Fruit fly (Drosophila melanogaster) whole organism, embryonic: ENCODE results near the gene Caper.

ENCODE experiments used
- Abd-B ChIP-seq: fragments of 200-800 bp; sonication (Bioruptor generic); optimal IDR thresholded peaks from 2 replicates; lab custom pipeline; 2018; ENCODE audit warnings: missing biosample characterization, mild to moderate bottlenecking, missing genetic modification characterization, moderate library complexity
- CG10267 ChIP-seq: fragments of 200-800 bp; sonication (Bioruptor generic); optimal IDR thresholded peaks from 2 replicates; lab custom pipeline; 2018; ENCODE audit warnings: missing biosample characterization, mild to moderate bottlenecking, missing genetic modification characterization, moderate library complexity
- CG10979 ChIP-seq: fragments of 200-800 bp; sonication (Bioruptor generic); optimal IDR thresholded peaks from 2 replicates; lab custom pipeline; 2018; ENCODE audit warnings: missing biosample characterization, mild to moderate bottlenecking, missing genetic modification characterization, moderate library complexity
- CG11696 ChIP-seq: fragments of 200-800 bp; sonication (Bioruptor generic); IDR thresholded peaks from 2 replicates; pipeline ENCODE4 v1.3.6; 2022; ENCODE audit warnings: missing biosample characterization, missing genetic modification characterization
- CG15011 ChIP-seq: fragments of 200-800 bp; sonication (Bioruptor generic); optimal IDR thresholded peaks from 3 replicates; lab custom pipeline; 2018; ENCODE audit warnings: missing biosample characterization, mild to moderate bottlenecking, missing genetic modification characterization
- CG17328 ChIP-seq: fragments of 200-800 bp; sonication (Bioruptor generic); IDR thresholded peaks from 2 replicates; pipeline ENCODE4 v1.3.6; 2022; ENCODE audit warnings: missing biosample characterization, missing genetic modification characterization
- CG17361 ChIP-seq: fragments of 200-800 bp; sonication (Bioruptor generic); IDR thresholded peaks from 3 replicates; pipeline ENCODE4 v1.3.6; 2022; ENCODE audit warnings: missing biosample characterization, missing genetic modification characterization
- CG17912 ChIP-seq: fragments of 200-800 bp; sonication (Bioruptor generic); optimal IDR thresholded peaks from 2 replicates; lab custom pipeline; 2018; ENCODE audit warnings: missing biosample characterization, mild to moderate bottlenecking, missing genetic modification characterization
- CG18619 ChIP-seq: fragments of 200-800 bp; sonication (Bioruptor generic); optimal IDR thresholded peaks from 3 replicates; lab custom pipeline; 2017; ENCODE audit warnings: missing biosample characterization, mild to moderate bottlenecking, missing genetic modification characterization
- CG4282 ChIP-seq: fragments of 200-800 bp; sonication (Bioruptor generic); optimal IDR thresholded peaks from 2 replicates; lab custom pipeline; 2016; ENCODE audit warnings: missing biosample characterization, missing genetic modification characterization
- CG4360 ChIP-seq: fragments of 200-800 bp; sonication (Bioruptor generic); IDR thresholded peaks from 2 replicates; pipeline ENCODE4 v1.3.6; 2022; ENCODE audit warnings: missing biosample characterization, missing genetic modification characterization
- CG4707 ChIP-seq: fragments of 200-800 bp; sonication (Bioruptor generic); optimal IDR thresholded peaks from 2 replicates; lab custom pipeline; 2018; ENCODE audit warnings: missing biosample characterization, mild to moderate bottlenecking, missing genetic modification characterization, moderate library complexity
- CG5953 ChIP-seq: fragments of 200-800 bp; sonication (Bioruptor generic); IDR thresholded peaks from 2 replicates; pipeline ENCODE4 v1.3.6; 2022; ENCODE audit warnings: missing biosample characterization, missing genetic modification characterization
- CG6272 ChIP-seq: fragments of 200-800 bp; sonication (Bioruptor generic); IDR thresholded peaks from 2 replicates; pipeline ENCODE4 v1.3.6; 2022; ENCODE audit warnings: missing biosample characterization, missing genetic modification characterization
- CG6654 ChIP-seq: fragments of 200-800 bp; sonication (Bioruptor generic); optimal IDR thresholded peaks from 2 replicates; lab custom pipeline; 2017; ENCODE audit warnings: missing biosample characterization, mild to moderate bottlenecking, missing genetic modification characterization
- CG6765 ChIP-seq: fragments of 200-800 bp; sonication (Bioruptor generic); optimal IDR thresholded peaks from 3 replicates; lab custom pipeline; 2017; ENCODE audit warnings: missing biosample characterization, mild to moderate bottlenecking, missing genetic modification characterization
- CG7357 ChIP-seq: fragments of 200-800 bp; sonication (Bioruptor generic); IDR thresholded peaks from 3 replicates; pipeline ENCODE4 v1.3.6; 2022; ENCODE audit warnings: missing biosample characterization, missing genetic modification characterization
- CG7372 ChIP-seq: fragments of 200-800 bp; sonication (Bioruptor generic); IDR thresholded peaks from 2 replicates; pipeline ENCODE4 v1.3.6; 2022; ENCODE audit warnings: missing biosample characterization, missing genetic modification characterization
- CG7745 ChIP-seq: fragments of 200-800 bp; sonication (Bioruptor generic); optimal IDR thresholded peaks from 2 replicates; lab custom pipeline; 2018; ENCODE audit warnings: missing biosample characterization, mild to moderate bottlenecking, missing genetic modification characterization, moderate library complexity
- CG8478 ChIP-seq: fragments of >200 bp; optimal IDR thresholded peaks from 2 replicates; lab custom pipeline; 2018
- CG9797 ChIP-seq: fragments of 200-800 bp; sonication (Bioruptor generic); optimal IDR thresholded peaks from 3 replicates; lab custom pipeline; 2018; ENCODE audit warnings: missing biosample characterization, mild to moderate bottlenecking, missing genetic modification characterization
- Dll ChIP-seq: fragments of 200-800 bp; sonication (Bioruptor generic); IDR thresholded peaks from 4 replicates; pipeline ENCODE4 v1.3.6; 2022; ENCODE audit warnings: missing biosample characterization, missing genetic modification characterization; ENCODE audit not compliant: partially characterized antibody
- Doc2 ChIP-seq: fragments of 200-800 bp; sonication (Bioruptor generic); IDR thresholded peaks from 2 replicates; pipeline ENCODE4 v1.3.6; 2022; ENCODE audit warnings: missing biosample characterization, missing genetic modification characterization
- HLH4C ChIP-seq: fragments of 200-800 bp; sonication (Bioruptor generic); IDR thresholded peaks from 3 replicates; pipeline ENCODE4 v1.3.6; 2022; ENCODE audit warnings: missing biosample characterization, missing genetic modification characterization; ENCODE audit not compliant: partially characterized antibody
- Hsf ChIP-seq: fragments of 200-800 bp; sonication (Bioruptor generic); optimal IDR thresholded peaks from 3 replicates; lab custom pipeline; 2016; ENCODE audit warnings: missing biosample characterization, missing genetic modification characterization
- Lim3 ChIP-seq: fragments of 200-800 bp; sonication (Bioruptor generic); IDR thresholded peaks from 2 replicates; pipeline ENCODE4 v1.3.6; 2022; ENCODE audit warnings: missing biosample characterization, missing genetic modification characterization
- Mad ChIP-seq: fragments of 200-800 bp; sonication (Bioruptor generic); optimal IDR thresholded peaks from 2 replicates; lab custom pipeline; 2016; ENCODE audit warnings: missing biosample characterization, missing genetic modification characterization
- Mes4 ChIP-seq: fragments of 200-800 bp; sonication (Bioruptor generic); optimal IDR thresholded peaks from 2 replicates; lab custom pipeline; 2016; ENCODE audit warnings: missing biosample characterization, missing genetic modification characterization
- Nf-YA ChIP-seq: fragments of 200-800 bp; sonication (Bioruptor generic); IDR thresholded peaks from 2 replicates; pipeline ENCODE4 v1.3.6; 2022; ENCODE audit warnings: missing biosample characterization, missing genetic modification characterization
- Scr ChIP-seq: fragments of 200-800 bp; sonication (Bioruptor generic); IDR thresholded peaks from 2 replicates; pipeline ENCODE4 v1.3.6; 2022; ENCODE audit warnings: missing biosample characterization, missing genetic modification characterization; ENCODE audit not compliant: partially characterized antibody
- Trl ChIP-seq, 3 experiments: fragments of >200 bp in 2 of 3; fragments of 200-800 bp in 1 of 3; sonication (Bioruptor generic) in 1 of 3; optimal IDR thresholded peaks; 2 replicates in 1 of 3; 3 replicates in 2 of 3; lab custom pipeline; 2016 to 2017; ENCODE audit warnings: missing biosample characterization in 1 of 3, missing genetic modification characterization in 1 of 3
- bowl ChIP-seq: fragments of 200-800 bp; sonication (Bioruptor generic); IDR thresholded peaks from 2 replicates; pipeline ENCODE4 v1.3.6; 2022; ENCODE audit warnings: missing biosample characterization, missing genetic modification characterization
- bsh ChIP-seq, 2 experiments: fragments of 200-800 bp; sonication (Bioruptor generic); optimal IDR thresholded peaks; 2 replicates each; lab custom pipeline; 2017 to 2018; ENCODE audit warnings: mild to moderate bottlenecking in 2 of 2, missing biosample characterization in 2 of 2, missing genetic modification characterization in 2 of 2, moderate library complexity in 1 of 2
- cad ChIP-seq: fragments of >200 bp; optimal IDR thresholded peaks from 2 replicates; lab custom pipeline; 2017; ENCODE audit warnings: missing biosample characterization, missing genetic modification characterization
- crp ChIP-seq, 2 experiments: fragments of 200-800 bp; sonication (Bioruptor generic); optimal IDR thresholded peaks; 2 replicates in 1 of 2; 3 replicates in 1 of 2; lab custom pipeline; 2017; ENCODE audit warnings: missing biosample characterization in 2 of 2, missing genetic modification characterization in 2 of 2, mild to moderate bottlenecking in 1 of 2, moderate library complexity in 1 of 2
- fd102C ChIP-seq: fragments of 200-800 bp; sonication (Bioruptor generic); optimal IDR thresholded peaks from 2 replicates; lab custom pipeline; 2018; ENCODE audit warnings: missing biosample characterization, mild to moderate bottlenecking, missing genetic modification characterization, moderate library complexity
- fd64A ChIP-seq: fragments of 200-800 bp; sonication (Bioruptor generic); optimal IDR thresholded peaks from 3 replicates; lab custom pipeline; 2018; ENCODE audit warnings: missing biosample characterization, mild to moderate bottlenecking, missing genetic modification characterization
- gcm ChIP-seq: fragments of 200-800 bp; sonication (Bioruptor generic); optimal IDR thresholded peaks from 2 replicates; lab custom pipeline; 2019; ENCODE audit warnings: missing biosample characterization, mild to moderate bottlenecking, missing genetic modification characterization, moderate library complexity
- inv ChIP-seq: fragments of 200-800 bp; sonication (Bioruptor generic); IDR thresholded peaks from 2 replicates; pipeline ENCODE4 v1.3.6; 2022; ENCODE audit warnings: missing biosample characterization, missing genetic modification characterization; ENCODE audit not compliant: partially characterized antibody
- kay ChIP-seq: fragments of 200-800 bp; sonication (Bioruptor generic); optimal IDR thresholded peaks from 2 replicates; lab custom pipeline; 2016; ENCODE audit warnings: missing biosample characterization, missing genetic modification characterization
- lab ChIP-seq: fragments of 200-800 bp; sonication (Bioruptor generic); optimal IDR thresholded peaks from 3 replicates; lab custom pipeline; 2017; ENCODE audit warnings: missing biosample characterization, missing genetic modification characterization, mild to moderate bottlenecking, moderate library complexity, missing genetic modification reagents
- lola ChIP-seq, 3 experiments: fragments of >200 bp in 2 of 3; fragments of 200-800 bp in 1 of 3; sonication (Bioruptor generic) in 1 of 3; optimal IDR thresholded peaks; 2 replicates each; lab custom pipeline; 2017 to 2019; ENCODE audit warnings: missing biosample characterization in 3 of 3, missing genetic modification characterization in 3 of 3, mild to moderate bottlenecking in 1 of 3, moderate library complexity in 1 of 3
- lov ChIP-seq, 2 experiments: fragments of 200-800 bp in 1 of 2; fragments of >200 bp in 1 of 2; sonication (Bioruptor generic) in 1 of 2; IDR thresholded peaks in 1 of 2; optimal IDR thresholded peaks in 1 of 2; 2 replicates in 1 of 2; 3 replicates in 1 of 2; pipeline versions ENCODE4 v1.3.6 to Lab custom; 2017 to 2022; ENCODE audit warnings: missing biosample characterization in 1 of 2, missing genetic modification characterization in 1 of 2
- nerfin-2 ChIP-seq: fragments of 200-800 bp; sonication (Bioruptor generic); IDR thresholded peaks from 2 replicates; pipeline ENCODE4 v1.3.6; 2022; ENCODE audit warnings: missing biosample characterization, missing genetic modification characterization; ENCODE audit not compliant: partially characterized antibody
- sens-2 ChIP-seq: fragments of 200-800 bp; sonication (Bioruptor generic); IDR thresholded peaks from 2 replicates; pipeline ENCODE4 v1.3.6; 2022; ENCODE audit warnings: missing biosample characterization, missing genetic modification characterization
- sqz ChIP-seq: fragments of 200-800 bp; sonication (Bioruptor generic); optimal IDR thresholded peaks from 3 replicates; lab custom pipeline; 2018; ENCODE audit warnings: missing biosample characterization, mild to moderate bottlenecking, missing genetic modification characterization
- zf30C ChIP-seq: fragments of 200-800 bp; sonication (Bioruptor generic); optimal IDR thresholded peaks from 3 replicates; lab custom pipeline; 2018; ENCODE audit warnings: missing biosample characterization, mild to moderate bottlenecking, missing genetic modification characterization

Caper gene

dm6 chr2L:7042150-7042811 is 9.8 kb downstream of the Caper start (continued):
- TF ChIP-seq zf30C (GFP tag; lab: Kevin White, UChicago) (peak; percentile 9), fd102C (GFP tag; lab: Kevin White, UChicago) (no peak), CG6654 (GFP tag; lab: Kevin White, UChicago) (no peak), fd64A (GFP tag; lab: Kevin White, UChicago) (no peak), cad (GFP tag; lab: Kevin White, UChicago) (no peak), CG11696 (GFP tag; lab: Robert Waterston, UW) (no peak), Abd-B (GFP tag; lab: Kevin White, UChicago) (no peak), CG8478 (no peak), Nf-YA (GFP tag; lab: Robert Waterston, UW) (peak; percentile 44; the same call in 1 of the 2 replicates), kay (no peak), lab (peak; percentile 83), bsh (GFP tag; optimal IDR thresholded peaks at IDR 0.05; lab: Kevin White, UChicago) (peak in 1 of 2 experiments; percentile 28), CG10267 (tag; lab: Kevin White, UChicago) (peak; percentile 97), CG7745 (tag; lab: Kevin White, UChicago) (no peak), CG17912 (GFP tag; lab: Kevin White, UChicago) (peak; percentile 55), lov (optimal IDR thresholded peaks at IDR 0.05; lab: Kevin White, UChicago) (no peak), lov (GFP tag; IDR thresholded peaks at IDR 0.05; lab: Robert Waterston, UW) (0 out of 3 replicates have a peak, but pooled peaks have one; percentile 59), CG17361 (GFP tag; lab: Robert Waterston, UW) (peak; percentile 45; the same call in 2 of the 3 replicates), CG6272 (GFP tag; lab: Robert Waterston, UW) (peak; percentile 15; the same call in 1 of the 2 replicates), Dll (GFP tag; lab: Robert Waterston, UW) (peak; percentile 63), gcm (GFP tag; lab: Kevin White, UChicago) (peak; percentile 12), CG6765 (GFP tag; lab: Kevin White, UChicago) (peak; percentile 68), lola (GFP tag; optimal IDR thresholded peaks at IDR 0.05; lab: Kevin White, UChicago) (no peak), CG5953 (GFP tag; lab: Robert Waterston, UW) (peak; percentile 41), inv (GFP tag; lab: Robert Waterston, UW) (peak; percentile 47; the same call in 1 of the 2 replicates), Trl (optimal IDR thresholded peaks at IDR 0.05; lab: Kevin White, UChicago) (no peak), Trl (GFP tag; optimal IDR thresholded peaks at IDR 0.05; lab: Kevin White, UChicago) (peak; percentile 50), Hsf (no peak), CG4282 (GFP tag; lab: Kevin White, UChicago) (no peak), CG7357 (0 out of 3 replicates have a peak, but pooled peaks have one; percentile 7), HLH4C (GFP tag; lab: Robert Waterston, UW) (peak; percentile 59), sqz (GFP tag; lab: Kevin White, UChicago) (no peak), Mad (GFP tag; lab: Kevin White, UChicago) (peak; percentile 59), CG18619 (GFP tag; lab: Kevin White, UChicago) (peak; percentile 20), Doc2 (no peak), CG4707 (GFP tag; lab: Kevin White, UChicago) (peak; percentile 13), sens-2 (no peak), CG9797 (GFP tag; lab: Kevin White, UChicago) (peak; percentile 13), CG4360 (GFP tag; lab: Robert Waterston, UW) (no peak), CG10979 (tag; lab: Kevin White, UChicago) (peak; percentile 16), Mes4 (GFP tag; lab: Kevin White, UChicago) (peak; percentile 31), Scr (GFP tag; lab: Robert Waterston, UW) (peak; percentile 71), nerfin-2 (GFP tag; lab: Robert Waterston, UW) (peak; percentile 46; the same call in 1 of the 2 replicates), CG7372 (0 out of 2 replicates have a peak, but pooled peaks have one; percentile 27), CG15011 (GFP tag; lab: Kevin White, UChicago) (peak; percentile 7), crp (GFP tag; optimal IDR thresholded peaks at IDR 0.05; lab: Kevin White, UChicago) (peak; percentile 99 to 100), CG17328 (GFP tag; lab: Robert Waterston, UW) (peak; percentile 64), Lim3 (GFP tag; lab: Robert Waterston, UW) (no peak), bowl (no peak)
